Worm (Caenorhabditis elegans): ENCODE measurements around the gene Y57A10C.11.

DNA sequence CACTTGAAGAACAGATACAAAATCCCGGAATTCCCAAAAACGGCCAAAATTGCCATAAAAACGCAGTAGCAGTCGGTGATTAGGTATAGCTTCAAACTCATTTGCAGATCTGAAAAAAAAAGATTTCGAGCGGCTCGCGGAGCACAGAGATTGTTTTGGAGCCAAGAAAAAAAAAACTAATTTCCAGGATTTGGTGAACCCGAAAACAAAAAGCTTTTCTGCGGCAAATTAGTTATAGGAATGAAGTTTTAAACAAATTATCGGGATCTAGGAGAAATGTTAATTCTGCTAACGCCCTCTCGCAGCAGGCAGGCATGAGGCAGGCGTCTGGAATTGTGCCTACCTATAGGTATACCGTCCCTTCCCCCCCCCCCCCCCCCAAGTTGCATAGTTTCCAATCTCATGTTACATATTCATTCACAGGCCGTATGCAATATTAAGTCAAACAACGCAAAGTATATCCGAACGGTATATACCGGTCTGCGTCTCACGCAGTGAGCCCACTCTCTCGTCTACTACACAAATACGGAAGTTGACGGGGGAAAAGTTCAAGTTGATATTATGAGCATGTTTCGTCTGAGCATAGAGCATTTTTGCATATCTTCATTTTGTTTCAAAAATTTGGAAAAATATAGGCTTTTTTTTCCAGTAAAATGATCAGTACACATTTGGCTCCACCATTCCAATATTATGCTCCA lies 30.1 kb upstream of the Y57A10C.11 start, which contains the start of the genes W05H5.1 and pitr-6:
- no peak for TF ChIP-seq athp-1 (tag; optimal IDR thresholded peaks at IDR 0.05)
- no peak for TF ChIP-seq F33H1.4 (GFP tag; IDR thresholded peaks at IDR 0.05)
- no peak for TF ChIP-seq mel-28 (tag; optimal IDR thresholded peaks at IDR 0.05; ENCODE audit: borderline replicate concordance)

Data from whole organism, young adult.